Worm (Caenorhabditis elegans): ENCODE results near the gene T07F12.2.

- TF ChIP-seq klf-2 (GFP tag; conservative IDR thresholded peaks at IDR 0.05) = no peak
- no peak for TF ChIP-seq ztf-23 (GFP tag; IDR thresholded peaks at IDR 0.05)
- no peak for TF ChIP-seq T22C8.4 (GFP tag; IDR thresholded peaks at IDR 0.05)
- TF ChIP-seq flt-1 (GFP tag; IDR thresholded peaks at IDR 0.05) = no peak
- TF ChIP-seq ref-1 (GFP tag; conservative IDR thresholded peaks at IDR 0.05) = no peak
- no peak for TF ChIP-seq med-1 (GFP tag; optimal IDR thresholded peaks at IDR 0.05; ENCODE audit: insufficient read depth)
- no peak for TF ChIP-seq ztf-29 (GFP tag; IDR thresholded peaks at IDR 0.05)
- TF ChIP-seq tab-1 (GFP tag; IDR thresholded peaks at IDR 0.05) = no peak
- no peak for TF ChIP-seq cog-1 (tag; optimal IDR thresholded peaks at IDR 0.05)
These were observed 25.8 kb downstream of the T07F12.2 start, which contains the start of gene ifa-4 for ce11 chrX:4915879-4916278.
